Fruit fly (Drosophila melanogaster) whole organism, embryonic: ENCODE data around the gene Gart.

Experiments used
- Bgb ChIP-seq: fragments of 200-800 bp; sonication (Bioruptor generic); IDR thresholded peaks from 2 replicates; pipeline ENCODE4 v1.3.6; 2022; ENCODE audit warnings: missing biosample characterization, missing genetic modification characterization; ENCODE audit not compliant: partially characterized antibody
- CG11696 ChIP-seq: fragments of 200-800 bp; sonication (Bioruptor generic); IDR thresholded peaks from 2 replicates; pipeline ENCODE4 v1.3.6; 2022; ENCODE audit warnings: missing biosample characterization, missing genetic modification characterization
- CG12769 ChIP-seq: fragments of 200-800 bp; sonication (Bioruptor generic); optimal IDR thresholded peaks from 2 replicates; lab custom pipeline; 2019; ENCODE audit warnings: missing biosample characterization, mild to moderate bottlenecking, missing genetic modification characterization, moderate library complexity
- CG18619 ChIP-seq: fragments of 200-800 bp; sonication (Bioruptor generic); optimal IDR thresholded peaks from 3 replicates; lab custom pipeline; 2017; ENCODE audit warnings: missing biosample characterization, mild to moderate bottlenecking, missing genetic modification characterization
- insv ChIP-seq, 2 experiments: fragments of 200-800 bp; sonication (Bioruptor generic); optimal IDR thresholded peaks; 3 replicates each; lab custom pipeline; 2016 to 2018; ENCODE audit warnings: missing biosample characterization in 2 of 2, missing genetic modification characterization in 2 of 2
- jing ChIP-seq: fragments of 200-800 bp; sonication (Bioruptor generic); optimal IDR thresholded peaks from 2 replicates; lab custom pipeline; 2018; ENCODE audit warnings: missing biosample characterization, mild to moderate bottlenecking, missing genetic modification characterization
- sisA ChIP-seq: fragments of 200-800 bp; sonication (Bioruptor generic); IDR thresholded peaks from 2 replicates; pipeline ENCODE4 v1.3.6; 2022; ENCODE audit warnings: missing biosample characterization, missing genetic modification characterization

dm6 chr2L:6964632-6965031, 59.1 kb downstream of the Gart start:
- TF ChIP-seq CG11696 (no peak), jing (GFP tag; lab: Kevin White, UChicago) (no peak), CG18619 (GFP tag; lab: Kevin White, UChicago) (no peak), sisA (GFP tag; lab: Robert Waterston, UW) (no peak), Bgb (GFP tag; lab: Robert Waterston, UW) (no peak), CG12769 (tag; lab: Kevin White, UChicago) (no peak), insv (GFP tag; optimal IDR thresholded peaks at IDR 0.05; lab: Kevin White, UChicago) (no peak)
